Fruit fly (Drosophila melanogaster): Measurements from ENCODE around the gene MCU.

- TF ChIP-seq CG14711 (tag; optimal IDR thresholded peaks at IDR 0.05) (no peak), Mnt (GFP tag; optimal IDR thresholded peaks at IDR 0.05) (no peak), CG7101 (tag; optimal IDR thresholded peaks at IDR 0.05) (no peak)
Measured at dm6 chr3L:6623669-6624204, 73.2 kb downstream of the MCU start, which contains the start of gene GluRIA.
